Worm (Caenorhabditis elegans) whole organism, L4 larva: ENCODE data around the gene Y37D8A.26.

Experiments
- D1046.2 ChIP-seq: fragments of 200-800 bp; sonication (Bioruptor generic); IDR thresholded peaks from 2 replicates; pipeline ENCODE4 v1.3.6; 2022; ENCODE audit warnings: missing genetic modification characterization, missing compliant biosample characterization
- F10B5.3 ChIP-seq: sonication (generic microtip); optimal IDR thresholded peaks from 2 replicates; lab custom pipeline; 2016; ENCODE audit warnings: mild to moderate bottlenecking, missing genetic modification characterization, missing compliant biosample characterization
- F26F4.8 ChIP-seq: fragments of 200-800 bp; sonication (Bioruptor generic); conservative IDR thresholded peaks from 2 replicates; pipeline ENCODE4 v1.3.6; 2022; ENCODE audit warnings: missing genetic modification characterization, missing compliant biosample characterization
- F49E8.2 ChIP-seq: sonication (generic microtip); optimal IDR thresholded peaks from 2 replicates; lab custom pipeline; 2016; ENCODE audit warnings: missing compliant biosample characterization, mild to moderate bottlenecking, missing genetic modification characterization, borderline replicate concordance
- R02D3.7 ChIP-seq: fragments of 150-350 bp; sonication (generic microtip); optimal IDR thresholded peaks from 3 replicates; lab custom pipeline; 2014; ENCODE audit warnings: missing biosample characterization, missing genetic modification characterization
- T20F7.1 ChIP-seq: fragments of 200-800 bp; sonication (Bioruptor generic); optimal IDR thresholded peaks from 2 replicates; lab custom pipeline; 2018; ENCODE audit warnings: mild to moderate bottlenecking, missing genetic modification characterization, missing compliant biosample characterization
- Y105C5A.15 ChIP-seq: fragments of 200-800 bp; sonication (Bioruptor generic); IDR thresholded peaks from 2 replicates; pipeline ENCODE4 v1.3.6; 2022; ENCODE audit warnings: missing genetic modification characterization, missing compliant biosample characterization
- Y48G9A.11 ChIP-seq: fragments of 200-800 bp; sonication (Bioruptor generic); IDR thresholded peaks from 2 replicates; pipeline ENCODE4 v1.3.6; 2022; ENCODE audit warnings: missing genetic modification reagents, missing genetic modification characterization, missing compliant biosample characterization
- Y75B8A.6 ChIP-seq: fragments of 200-800 bp; sonication (Bioruptor generic); IDR thresholded peaks from 2 replicates; pipeline ENCODE4 v1.3.6; 2022; ENCODE audit warnings: missing genetic modification reagents, missing genetic modification characterization, missing compliant biosample characterization
- aly-2 ChIP-seq: sonication (generic microtip); optimal IDR thresholded peaks from 2 replicates; lab custom pipeline; 2018; ENCODE audit warnings: missing biosample characterization, missing genetic modification characterization
- arid-1 ChIP-seq: fragments of 200-800 bp; sonication (Bioruptor generic); conservative IDR thresholded peaks from 2 replicates; pipeline ENCODE4 v1.3.6; 2022; ENCODE audit warnings: missing genetic modification reagents, missing genetic modification characterization, missing compliant biosample characterization
- attf-4 ChIP-seq: sonication (generic microtip); optimal IDR thresholded peaks from 3 replicates; lab custom pipeline; 2017; ENCODE audit warnings: missing biosample characterization, missing genetic modification characterization
- ceh-28 ChIP-seq: fragments of 150-350 bp; optimal IDR thresholded peaks from 2 replicates; lab custom pipeline; 2014; ENCODE audit warnings: missing biosample characterization, missing genetic modification reagents, missing genetic modification characterization
- ceh-32 ChIP-seq: sonication (generic microtip); optimal IDR thresholded peaks from 2 replicates; lab custom pipeline; 2016; ENCODE audit warnings: mild to moderate bottlenecking, missing genetic modification characterization, missing compliant biosample characterization; ENCODE audit not compliant: poor library complexity
- ceh-62 ChIP-seq: sonication (generic microtip); optimal IDR thresholded peaks from 2 replicates; lab custom pipeline; 2017; ENCODE audit warnings: missing biosample characterization, missing genetic modification characterization
- ces-1 ChIP-seq: fragments of 150-350 bp; sonication (generic microtip); optimal IDR thresholded peaks from 4 replicates; lab custom pipeline; 2014; ENCODE audit warnings: missing biosample characterization, missing genetic modification reagents, missing genetic modification characterization
- cey-2 ChIP-seq: sonication (generic microtip); optimal IDR thresholded peaks from 3 replicates; lab custom pipeline; 2017; ENCODE audit warnings: missing genetic modification characterization, mild to moderate bottlenecking, missing compliant biosample characterization, antibody characterized with exemption, borderline replicate concordance; ENCODE audit not compliant: insufficient read depth
- dpl-1 ChIP-seq: fragments of 150-350 bp; optimal IDR thresholded peaks from 2 replicates; lab custom pipeline; 2014; ENCODE audit warnings: missing biosample characterization, missing genetic modification reagents, missing genetic modification characterization
- duxl-1 ChIP-seq: sonication (generic microtip); optimal IDR thresholded peaks from 2 replicates; lab custom pipeline; 2016; ENCODE audit warnings: mild to moderate bottlenecking, missing genetic modification characterization, moderate library complexity, missing compliant biosample characterization; ENCODE audit not compliant: poor library complexity
- egl-27 ChIP-seq: sonication (generic microtip); optimal IDR thresholded peaks from 3 replicates; lab custom pipeline; 2017; ENCODE audit warnings: missing biosample characterization, missing genetic modification reagents, missing genetic modification characterization
- fkh-10 ChIP-seq: fragments of 150-350 bp; optimal IDR thresholded peaks from 2 replicates; lab custom pipeline; 2014; ENCODE audit warnings: missing biosample characterization, missing genetic modification reagents, missing genetic modification characterization
- fos-1 ChIP-seq: fragments of 150-350 bp; optimal IDR thresholded peaks from 2 replicates; lab custom pipeline; 2014; ENCODE audit warnings: missing biosample characterization, missing genetic modification characterization
- gei-8 ChIP-seq: fragments of 200-800 bp; sonication (Bioruptor generic); optimal IDR thresholded peaks from 2 replicates; lab custom pipeline; 2018; ENCODE audit warnings: mild to moderate bottlenecking, missing genetic modification characterization, missing compliant biosample characterization
- hlh-30 ChIP-seq: sonication (generic microtip); optimal IDR thresholded peaks from 2 replicates; lab custom pipeline; 2017; ENCODE audit warnings: antibody characterized with exemption, mild to moderate bottlenecking, missing genetic modification characterization, missing compliant biosample characterization; ENCODE audit not compliant: insufficient read depth
- lim-7 ChIP-seq: fragments of 200-800 bp; sonication (Bioruptor generic); IDR thresholded peaks from 2 replicates; pipeline ENCODE4 v1.3.6; 2022; ENCODE audit warnings: missing genetic modification characterization, missing compliant biosample characterization
- lin-1 ChIP-seq: fragments of 200-800 bp; sonication (Bioruptor generic); IDR thresholded peaks from 2 replicates; pipeline ENCODE4 v1.3.6; 2022; ENCODE audit warnings: missing genetic modification reagents, missing genetic modification characterization, missing compliant biosample characterization
- lin-15B ChIP-seq: fragments of 150-350 bp; sonication (generic microtip); optimal IDR thresholded peaks from 3 replicates; lab custom pipeline; 2014; ENCODE audit warnings: missing biosample characterization, missing genetic modification characterization
- lin-29 ChIP-seq: fragments of 200-800 bp; sonication (Bioruptor generic); IDR thresholded peaks from 2 replicates; pipeline ENCODE4 v1.3.6; 2022; ENCODE audit warnings: missing genetic modification reagents, missing genetic modification characterization, missing compliant biosample characterization
- lin-38 ChIP-seq: fragments of 200-800 bp; sonication (Bioruptor generic); IDR thresholded peaks from 2 replicates; pipeline ENCODE4 v1.3.6; 2022; ENCODE audit warnings: missing genetic modification reagents, missing genetic modification characterization, missing compliant biosample characterization
- lsy-2 ChIP-seq, 2 experiments: fragments of 150-350 bp in 1 of 2; sonication (generic microtip) in 1 of 2; optimal IDR thresholded peaks; 2 replicates each; lab custom pipeline; 2014 to 2017; ENCODE audit warnings: missing biosample characterization in 2 of 2, missing genetic modification characterization in 2 of 2
- mdt-29 ChIP-seq: fragments of 200-800 bp; sonication (Bioruptor generic); IDR thresholded peaks from 2 replicates; pipeline ENCODE4 v1.3.6; 2022; ENCODE audit warnings: missing genetic modification reagents, missing genetic modification characterization, missing compliant biosample characterization
- mep-1 ChIP-seq: fragments of 150-350 bp; sonication (generic microtip); optimal IDR thresholded peaks from 3 replicates; lab custom pipeline; 2014; ENCODE audit warnings: missing biosample characterization, missing genetic modification characterization
- mes-2 ChIP-seq: sonication (generic microtip); optimal IDR thresholded peaks from 2 replicates; lab custom pipeline; 2016; ENCODE audit warnings: missing genotype, mild to moderate bottlenecking, missing genetic modification characterization, missing compliant biosample characterization; ENCODE audit not compliant: poor library complexity, severe bottlenecking
- mxl-2 ChIP-seq: fragments of 200-800 bp; sonication (Bioruptor generic); conservative IDR thresholded peaks from 2 replicates; pipeline ENCODE4 v1.3.6; 2022; ENCODE audit warnings: missing genetic modification reagents, missing genetic modification characterization, missing compliant biosample characterization
- mxl-3 ChIP-seq: fragments of 200-800 bp; sonication (Bioruptor generic); optimal IDR thresholded peaks from 2 replicates; lab custom pipeline; 2018; ENCODE audit warnings: mild to moderate bottlenecking, missing genetic modification characterization, missing compliant biosample characterization
- nhr-10 ChIP-seq: fragments of 150-350 bp; optimal IDR thresholded peaks from 2 replicates; lab custom pipeline; 2014; ENCODE audit warnings: missing biosample characterization, missing genetic modification characterization
- nhr-102 ChIP-seq: sonication (generic microtip); optimal IDR thresholded peaks from 2 replicates; lab custom pipeline; 2016; ENCODE audit warnings: mild to moderate bottlenecking, missing genetic modification characterization, moderate library complexity, missing compliant biosample characterization
- nhr-11 ChIP-seq: fragments of 150-350 bp; optimal IDR thresholded peaks from 2 replicates; lab custom pipeline; 2014; ENCODE audit warnings: missing biosample characterization, missing genetic modification characterization
- nhr-111 ChIP-seq: fragments of 200-800 bp; sonication (Bioruptor generic); optimal IDR thresholded peaks from 2 replicates; lab custom pipeline; 2018; ENCODE audit warnings: mild to moderate bottlenecking, missing genetic modification characterization, missing compliant biosample characterization
- nhr-237 ChIP-seq: sonication (generic microtip); optimal IDR thresholded peaks from 2 replicates; lab custom pipeline; 2017; ENCODE audit warnings: missing biosample characterization, missing genetic modification characterization
- nhr-48 ChIP-seq: sonication (generic microtip); optimal IDR thresholded peaks from 2 replicates; lab custom pipeline; 2016; ENCODE audit warnings: mild to moderate bottlenecking, missing genetic modification characterization, missing compliant biosample characterization
- pha-4 ChIP-seq, 2 experiments: fragments of 150-350 bp in 1 of 2; fragments of 200-800 bp in 1 of 2; sonication (Bioruptor generic) in 1 of 2; IDR thresholded peaks in 1 of 2; optimal IDR thresholded peaks in 1 of 2; 2 replicates each; pipeline versions ENCODE4 v1.3.6 to Lab custom; 2014 to 2022; ENCODE audit warnings: missing genetic modification characterization in 2 of 2, missing genetic modification reagents in 2 of 2, missing biosample characterization in 1 of 2, missing compliant biosample characterization in 1 of 2
- php-3 ChIP-seq: fragments of 200-800 bp; sonication (Bioruptor generic); IDR thresholded peaks from 2 replicates; pipeline ENCODE4 v1.3.6; 2022; ENCODE audit warnings: missing genetic modification reagents, missing genetic modification characterization, missing compliant biosample characterization
- pqm-1 ChIP-seq: sonication (generic microtip); optimal IDR thresholded peaks from 2 replicates; lab custom pipeline; 2017; ENCODE audit warnings: missing biosample characterization, missing genetic modification characterization
- saeg-2 ChIP-seq: fragments of 200-800 bp; sonication (Bioruptor generic); IDR thresholded peaks from 2 replicates; pipeline ENCODE4 v1.3.6; 2022; ENCODE audit warnings: missing genetic modification reagents, missing genetic modification characterization, missing compliant biosample characterization
- spr-1 ChIP-seq: sonication (generic microtip); optimal IDR thresholded peaks from 2 replicates; lab custom pipeline; 2016; ENCODE audit warnings: mild to moderate bottlenecking, missing genetic modification characterization, missing compliant biosample characterization
- tag-97 ChIP-seq: fragments of 200-800 bp; sonication (Bioruptor generic); IDR thresholded peaks from 2 replicates; pipeline ENCODE4 v1.3.6; 2022; ENCODE audit warnings: missing genetic modification characterization, missing compliant biosample characterization
- tra-1 ChIP-seq: fragments of 200-800 bp; sonication (Bioruptor generic); IDR thresholded peaks from 2 replicates; pipeline ENCODE4 v1.3.6; 2022; ENCODE audit warnings: missing genetic modification reagents, missing genetic modification characterization, missing compliant biosample characterization
- unc-39 ChIP-seq: sonication (generic microtip); optimal IDR thresholded peaks from 2 replicates; lab custom pipeline; 2017; ENCODE audit warnings: missing biosample characterization, missing genetic modification characterization
- zfp-3 ChIP-seq: fragments of 200-800 bp; sonication (Bioruptor generic); conservative IDR thresholded peaks from 2 replicates; pipeline ENCODE4 v1.3.6; 2022; ENCODE audit warnings: missing genetic modification reagents, missing genetic modification characterization, missing compliant biosample characterization
- zip-11 ChIP-seq: fragments of 200-800 bp; sonication (Bioruptor generic); IDR thresholded peaks from 2 replicates; pipeline ENCODE4 v1.3.6; 2022; ENCODE audit warnings: missing genetic modification characterization, missing compliant biosample characterization

Y37D8A.26 gene

ce11 chrIII:12842858-12843257 lies 13.7 kb downstream of the Y37D8A.26 start (continued):
- TF ChIP-seq zfp-3 (no peak), ceh-28 (tag; lab: Kevin White, UChicago) (no peak), mxl-3 (GFP tag; lab: Kevin White, UChicago) (no peak), nhr-111 (no peak), lim-7 (GFP tag; lab: Robert Waterston, UW) (no peak), lin-38 (GFP tag; lab: Robert Waterston, UW) (no peak), egl-27 (no peak), php-3 (GFP tag; lab: Robert Waterston, UW) (no peak), lsy-2 (tag; optimal IDR thresholded peaks at IDR 0.05; lab: Kevin White, UChicago) (peak in 1 of 2 experiments; percentile 48), F26F4.8 (no peak), nhr-102 (tag; lab: Kevin White, UChicago) (no peak), pqm-1 (tag; lab: Kevin White, UChicago) (no peak), nhr-237 (tag; lab: Kevin White, UChicago) (no peak), saeg-2 (GFP tag; lab: Robert Waterston, UW) (no peak), fos-1 (tag; lab: Kevin White, UChicago) (no peak), gei-8 (no peak), unc-39 (no peak), mes-2 (no peak), F49E8.2 (tag; lab: Kevin White, UChicago) (no peak), pha-4 (GFP tag; IDR thresholded peaks at IDR 0.05; lab: Robert Waterston, UW) (no peak), pha-4 (tag; optimal IDR thresholded peaks at IDR 0.05; lab: Kevin White, UChicago) (no peak), lin-15B (no peak), R02D3.7 (tag; lab: Kevin White, UChicago) (no peak), arid-1 (GFP tag; lab: Robert Waterston, UW) (no peak), hlh-30 (tag; lab: Kevin White, UChicago) (peak; percentile 75), nhr-11 (no peak), F10B5.3 (tag; lab: Kevin White, UChicago) (no peak), lin-1 (GFP tag; lab: Robert Waterston, UW) (no peak), D1046.2 (GFP tag; lab: Robert Waterston, UW) (no peak), Y75B8A.6 (GFP tag; lab: Robert Waterston, UW) (no peak), spr-1 (tag; lab: Kevin White, UChicago) (no peak), T20F7.1 (GFP tag; lab: Kevin White, UChicago) (no peak), dpl-1 (no peak), lin-29 (GFP tag; lab: Robert Waterston, UW) (no peak), mxl-2 (GFP tag; lab: Robert Waterston, UW) (no peak), ceh-32 (tag; lab: Kevin White, UChicago) (no peak), zip-11 (no peak), aly-2 (tag; lab: Kevin White, UChicago) (no peak), tra-1 (GFP tag; lab: Robert Waterston, UW) (peak; percentile 65; the same call in 1 of the 2 replicates), nhr-10 (tag; lab: Kevin White, UChicago) (no peak), ceh-62 (tag; lab: Kevin White, UChicago) (no peak), attf-4 (tag; lab: Kevin White, UChicago) (no peak), cey-2 (tag; lab: Kevin White, UChicago) (peak; percentile 61), mdt-29 (GFP tag; lab: Robert Waterston, UW) (no peak), nhr-48 (tag; lab: Kevin White, UChicago) (peak; percentile 50), Y48G9A.11 (no peak), ces-1 (no peak), Y105C5A.15 (GFP tag; lab: Robert Waterston, UW) (no peak), duxl-1 (tag; lab: Kevin White, UChicago) (no peak), fkh-10 (GFP tag; lab: Kevin White, UChicago) (no peak), mep-1 (peak; percentile 19), tag-97 (GFP tag; lab: Robert Waterston, UW) (no peak)
